Worm (Caenorhabditis elegans): ENCODE data around the gene kin-4.

The kin-4 gene

DNA sequence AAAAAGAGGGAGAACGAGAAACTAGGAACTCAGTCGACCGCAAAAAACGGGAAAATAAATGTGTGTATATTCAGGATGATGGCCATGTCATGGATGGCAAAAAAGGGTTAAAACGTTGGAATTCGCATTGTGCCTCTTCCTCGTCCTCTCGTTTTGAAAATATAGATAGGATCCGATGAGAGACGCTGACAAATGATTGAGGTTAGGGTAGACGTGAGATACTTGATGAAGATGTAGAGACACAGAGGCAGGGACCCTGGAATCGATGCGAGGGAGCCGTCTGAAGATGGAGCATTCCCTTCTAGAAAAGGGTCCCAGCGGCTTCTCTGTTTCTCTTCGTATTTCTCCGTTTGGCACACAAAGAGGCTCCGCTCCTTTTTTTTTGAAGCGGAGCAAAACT, 69.4 kb downstream of the kin-4 start (continued):
- peak; percentile 20 for TF ChIP-seq ceh-28 (tag; optimal IDR thresholded peaks at IDR 0.05)
- no peak for TF ChIP-seq aha-1 (tag)
- TF ChIP-seq daf-19 (GFP tag; conservative IDR thresholded peaks at IDR 0.05), result no peak
- no peak for TF ChIP-seq lin-29 (GFP tag; IDR thresholded peaks at IDR 0.05)
- no peak for TF ChIP-seq ZK337.2 (GFP tag; IDR thresholded peaks at IDR 0.05)
- TF ChIP-seq F37D6.2 (tag; optimal IDR thresholded peaks at IDR 0.05), result peak; percentile 21
- no peak for TF ChIP-seq F10B5.3 (tag; optimal IDR thresholded peaks at IDR 0.05)
- TF ChIP-seq ces-1 (GFP tag; optimal IDR thresholded peaks at IDR 0.05), result peak; percentile 22
- TF ChIP-seq lin-38 (GFP tag; IDR thresholded peaks at IDR 0.05), result no peak
- TF ChIP-seq F26F4.8 (GFP tag; conservative IDR thresholded peaks at IDR 0.05), result no peak
- TF ChIP-seq nhr-11 (tag; optimal IDR thresholded peaks at IDR 0.05), result no peak
- TF ChIP-seq unc-130 (GFP tag; optimal IDR thresholded peaks at IDR 0.05), result no peak
- TF ChIP-seq mxl-3 (GFP tag; optimal IDR thresholded peaks at IDR 0.05), result no peak
- no peak for TF ChIP-seq lin-39 (tag; optimal IDR thresholded peaks at IDR 0.05)
- no peak for TF ChIP-seq snpc-4 (tag; optimal IDR thresholded peaks at IDR 0.05)
- no peak for TF ChIP-seq daf-12 (tag; optimal IDR thresholded peaks at IDR 0.05)
- TF ChIP-seq sdz-12 (GFP tag; optimal IDR thresholded peaks at IDR 0.05), result no peak
- TF ChIP-seq lsy-2 (tag; optimal IDR thresholded peaks at IDR 0.05), result peak in 1 of 2 experiments; percentile 52
- no peak for TF ChIP-seq egl-27 (tag; optimal IDR thresholded peaks at IDR 0.05)
- TF ChIP-seq jun-1 (tag; optimal IDR thresholded peaks at IDR 0.05), result no peak
- no peak for TF ChIP-seq F44E2.7 (GFP tag; IDR thresholded peaks at IDR 0.05)
- TF ChIP-seq pqm-1 (tag; optimal IDR thresholded peaks at IDR 0.05), result no peak
- no peak for TF ChIP-seq dpl-1 (GFP tag; optimal IDR thresholded peaks at IDR 0.05)
- TF ChIP-seq pha-4 (GFP tag; IDR thresholded peaks at IDR 0.05), result no peak
- no peak for TF ChIP-seq pha-4 (tag; optimal IDR thresholded peaks at IDR 0.05)
- TF ChIP-seq snpc-1.2 (GFP tag; IDR thresholded peaks at IDR 0.05), result no peak

All from whole organism, L4 larva.